Fruit fly (Drosophila melanogaster): Measurements from ENCODE around the gene Lk.

Gene Lk

dm6 chr3L:14569620-14570537, 9.3 kb upstream of the Lk start (continued):
- no peak for TF ChIP-seq sens (GFP tag)
- peak; percentile 95 for TF ChIP-seq D19A (tag; optimal IDR thresholded peaks at IDR 0.05)
- TF ChIP-seq CG14710 (tag; optimal IDR thresholded peaks at IDR 0.05): peak; percentile 7
- no peak for TF ChIP-seq Myb (GFP tag; optimal IDR thresholded peaks at IDR 0.05)
- TF ChIP-seq CG31441 (GFP tag; IDR thresholded peaks at IDR 0.05): 0 out of 2 replicates have a peak, but pooled peaks have one; percentile 33
- TF ChIP-seq CG15601 (tag; optimal IDR thresholded peaks at IDR 0.05): no peak
- 0 out of 2 replicates have a peak, but pooled peaks have one; percentile 17 for TF ChIP-seq ttk (GFP tag; IDR thresholded peaks at IDR 0.05)
- peak; percentile 6 for TF ChIP-seq ATbp (GFP tag; optimal IDR thresholded peaks at IDR 0.05)
- no peak for TF ChIP-seq Dp (GFP tag; optimal IDR thresholded peaks at IDR 0.05)
- TF ChIP-seq CG2712 (tag; optimal IDR thresholded peaks at IDR 0.05): peak; percentile 30
- peak; percentile 26 for TF ChIP-seq gem (tag; optimal IDR thresholded peaks at IDR 0.05)
- TF ChIP-seq CG18262 (tag; optimal IDR thresholded peaks at IDR 0.05): peak; percentile 13

dm6 chr3L:14567140-14567539, 6.6 kb upstream of the Lk start, which contains the start of gene CG42758:
Gene CG42758 (plus strand): TSS chr3L:14567440.
- TF ChIP-seq chn (GFP tag; optimal IDR thresholded peaks at IDR 0.05) (no peak), CG10979 (tag; optimal IDR thresholded peaks at IDR 0.05) (no peak), Usf (GFP tag; optimal IDR thresholded peaks at IDR 0.05) (no peak), gro (GFP tag; optimal IDR thresholded peaks at IDR 0.05) (no peak), CG8290 (GFP tag; optimal IDR thresholded peaks at IDR 0.05) (no peak), CG8290 (tag; optimal IDR thresholded peaks at IDR 0.05) (no peak), CG2678 (tag; optimal IDR thresholded peaks at IDR 0.05) (no peak)

dm6 chr3L:14565134-14565587, 4.6 kb upstream of the Lk start:
- TF ChIP-seq sug (tag; optimal IDR thresholded peaks at IDR 0.05) (no peak), zen (tag; optimal IDR thresholded peaks at IDR 0.05) (no peak), MTF-1 (GFP tag; optimal IDR thresholded peaks at IDR 0.05; ENCODE audit: borderline replicate concordance) (no peak), CG11456 (GFP tag; IDR thresholded peaks at IDR 0.05) (no peak), sima (GFP tag; optimal IDR thresholded peaks at IDR 0.05) (no peak), Kr (GFP tag; optimal IDR thresholded peaks at IDR 0.05) (no peak), grau (tag; optimal IDR thresholded peaks at IDR 0.05) (no peak), NFAT (GFP tag; IDR thresholded peaks at IDR 0.05) (no peak), onecut (GFP tag; IDR thresholded peaks at IDR 0.05) (no peak), CG8359 (GFP tag; optimal IDR thresholded peaks at IDR 0.05; ENCODE audit: borderline replicate concordance) (no peak), CG12942 (GFP tag; optimal IDR thresholded peaks at IDR 0.05) (no peak), gsb-n (tag; optimal IDR thresholded peaks at IDR 0.05) (peak; percentile 60), CG3726 (GFP tag; IDR thresholded peaks at IDR 0.05) (no peak), Lpt (GFP tag; optimal IDR thresholded peaks at IDR 0.05) (no peak), CG18599 (GFP tag; optimal IDR thresholded peaks at IDR 0.05) (no peak), kni (GFP tag; optimal IDR thresholded peaks at IDR 0.05) (peak; percentile 41), Ets65A (GFP tag) (peak; percentile 66), NC2β (GFP tag; optimal IDR thresholded peaks at IDR 0.05) (no peak), prd (optimal IDR thresholded peaks at IDR 0.05) (no peak), prd (GFP tag; IDR thresholded peaks at IDR 0.05) (no peak), Adf1 (GFP tag; IDR thresholded peaks at IDR 0.05) (no peak), az2 (GFP tag; optimal IDR thresholded peaks at IDR 0.05) (no peak), CG9215 (GFP tag; IDR thresholded peaks at IDR 0.05) (no peak), schlank (tag; optimal IDR thresholded peaks at IDR 0.05) (no peak), YL-1 (GFP tag; optimal IDR thresholded peaks at IDR 0.05) (no peak), Hr39 (optimal IDR thresholded peaks at IDR 0.05) (no peak), da (GFP tag; optimal IDR thresholded peaks at IDR 0.05) (no peak), CG8924 (tag; optimal IDR thresholded peaks at IDR 0.05) (no peak), CG10462 (GFP tag; optimal IDR thresholded peaks at IDR 0.05) (no peak), Nf-YA (GFP tag; IDR thresholded peaks at IDR 0.05) (no peak)
